Worm (Caenorhabditis elegans) whole organism, late embryonic: ENCODE measurements around the gene moc-1.

Experiments
- C08G9.2 ChIP-seq: sonication (generic microtip); optimal IDR thresholded peaks from 2 replicates; lab custom pipeline; 2016; ENCODE audit warnings: mild to moderate bottlenecking, missing genetic modification characterization, moderate library complexity, missing compliant biosample characterization
- F13H6.1 ChIP-seq: sonication (generic microtip); optimal IDR thresholded peaks from 2 replicates; lab custom pipeline; 2016; ENCODE audit warnings: missing genetic modification characterization, missing compliant biosample characterization
- K02D7.2 ChIP-seq: sonication (generic microtip); optimal IDR thresholded peaks from 2 replicates; lab custom pipeline; 2017; ENCODE audit warnings: mild to moderate bottlenecking, missing genetic modification characterization, missing compliant biosample characterization
- K09A11.1 ChIP-seq: sonication (generic microtip); optimal IDR thresholded peaks from 2 replicates; lab custom pipeline; 2017; ENCODE audit warnings: antibody characterized with exemption, mild to moderate bottlenecking, missing genetic modification characterization, missing compliant biosample characterization; ENCODE audit not compliant: insufficient read depth
- T23F11.4 ChIP-seq: fragments of 200-800 bp; sonication (Bioruptor generic); optimal IDR thresholded peaks from 2 replicates; lab custom pipeline; 2018; ENCODE audit warnings: mild to moderate bottlenecking, missing genetic modification characterization, missing compliant biosample characterization
- ama-1 ChIP-seq: fragments of 150-350 bp; optimal IDR thresholded peaks from 2 replicates; lab custom pipeline; 2014
- ceh-14 ChIP-seq: sonication (generic microtip); optimal IDR thresholded peaks from 2 replicates; lab custom pipeline; 2016; ENCODE audit warnings: missing genotype, missing genetic modification characterization, missing compliant biosample characterization
- ceh-18 ChIP-seq: sonication (generic microtip); optimal IDR thresholded peaks from 2 replicates; lab custom pipeline; 2016; ENCODE audit warnings: missing genetic modification characterization, missing compliant biosample characterization
- ceh-19 ChIP-seq: fragments of 200-800 bp; sonication (Bioruptor generic); optimal IDR thresholded peaks from 2 replicates; lab custom pipeline; 2018; ENCODE audit warnings: mild to moderate bottlenecking, missing genetic modification characterization, missing compliant biosample characterization
- ceh-2 ChIP-seq: sonication (generic microtip); optimal IDR thresholded peaks from 2 replicates; lab custom pipeline; 2016; ENCODE audit warnings: missing genotype, missing genetic modification characterization, missing compliant biosample characterization
- ceh-22 ChIP-seq: sonication (generic microtip); optimal IDR thresholded peaks from 2 replicates; lab custom pipeline; 2017; ENCODE audit warnings: missing biosample characterization, missing genetic modification characterization
- ceh-24 ChIP-seq: sonication (generic microtip); optimal IDR thresholded peaks from 2 replicates; lab custom pipeline; 2016; ENCODE audit warnings: mild to moderate bottlenecking, missing genetic modification characterization, missing compliant biosample characterization
- ceh-31 ChIP-seq: sonication (generic microtip); optimal IDR thresholded peaks from 2 replicates; lab custom pipeline; 2016; ENCODE audit warnings: missing genetic modification characterization, missing compliant biosample characterization
- ceh-34 ChIP-seq: sonication (generic microtip); optimal IDR thresholded peaks from 2 replicates; lab custom pipeline; 2016; ENCODE audit warnings: mild to moderate bottlenecking, missing genetic modification characterization, missing compliant biosample characterization
- ceh-45 ChIP-seq: fragments of 200-800 bp; sonication (Bioruptor generic); IDR thresholded peaks from 2 replicates; pipeline ENCODE4 v1.3.6; 2022; ENCODE audit warnings: missing genetic modification reagents, missing genetic modification characterization, missing compliant biosample characterization
- ceh-48 ChIP-seq: sonication (generic microtip); optimal IDR thresholded peaks from 2 replicates; lab custom pipeline; 2016; ENCODE audit warnings: missing genetic modification characterization, inconsistent platforms, missing compliant biosample characterization
- ceh-6 ChIP-seq: fragments of 200-800 bp; sonication (Bioruptor generic); optimal IDR thresholded peaks from 2 replicates; lab custom pipeline; 2018; ENCODE audit warnings: mild to moderate bottlenecking, missing genetic modification characterization, missing compliant biosample characterization
- ceh-9 ChIP-seq: sonication (generic microtip); optimal IDR thresholded peaks from 2 replicates; lab custom pipeline; 2016; ENCODE audit warnings: mild to moderate bottlenecking, missing genetic modification characterization, inconsistent platforms, missing compliant biosample characterization
- dmd-4 ChIP-seq: sonication (generic microtip); optimal IDR thresholded peaks from 2 replicates; lab custom pipeline; 2016; ENCODE audit warnings: borderline replicate concordance, missing genetic modification characterization, missing compliant biosample characterization
- elt-2 ChIP-seq: sonication (generic microtip); optimal IDR thresholded peaks from 2 replicates; lab custom pipeline; 2016; ENCODE audit warnings: missing genetic modification reagents, missing genetic modification characterization, missing compliant biosample characterization
- elt-4 ChIP-seq: sonication (generic microtip); optimal IDR thresholded peaks from 2 replicates; lab custom pipeline; 2016; ENCODE audit warnings: missing genetic modification characterization, missing compliant biosample characterization
- ets-4 ChIP-seq: sonication (generic microtip); optimal IDR thresholded peaks from 2 replicates; lab custom pipeline; 2016; ENCODE audit warnings: missing genetic modification characterization, missing compliant biosample characterization
- fkh-10 ChIP-seq: fragments of 150-350 bp; optimal IDR thresholded peaks from 2 replicates; lab custom pipeline; 2014; ENCODE audit warnings: missing biosample characterization, missing genetic modification reagents, missing genetic modification characterization
- fkh-6 ChIP-seq: sonication (generic microtip); optimal IDR thresholded peaks from 2 replicates; lab custom pipeline; 2016; ENCODE audit warnings: missing genetic modification characterization, missing compliant biosample characterization
- gmeb-2 ChIP-seq: sonication (generic microtip); optimal IDR thresholded peaks from 2 replicates; lab custom pipeline; 2016; ENCODE audit warnings: missing genetic modification characterization, inconsistent platforms, missing compliant biosample characterization
- hlh-13 ChIP-seq: fragments of 200-800 bp; sonication (Bioruptor generic); optimal IDR thresholded peaks from 2 replicates; lab custom pipeline; 2018; ENCODE audit warnings: mild to moderate bottlenecking, missing genetic modification characterization, missing compliant biosample characterization
- hlh-15 ChIP-seq: sonication (generic microtip); optimal IDR thresholded peaks from 2 replicates; lab custom pipeline; 2016; ENCODE audit warnings: missing genetic modification characterization, missing compliant biosample characterization
- hlh-30 ChIP-seq: sonication (generic microtip); optimal IDR thresholded peaks from 2 replicates; lab custom pipeline; 2017; ENCODE audit warnings: antibody characterized with exemption, missing genetic modification characterization, missing compliant biosample characterization; ENCODE audit not compliant: insufficient read depth
- hlh-6 ChIP-seq: sonication (generic microtip); optimal IDR thresholded peaks from 2 replicates; lab custom pipeline; 2016; ENCODE audit warnings: missing genotype, missing genetic modification characterization, missing compliant biosample characterization
- hlh-8 ChIP-seq: sonication (generic microtip); optimal IDR thresholded peaks from 2 replicates; lab custom pipeline; 2016; ENCODE audit warnings: missing genotype, missing genetic modification characterization, missing compliant biosample characterization
- lin-11 ChIP-seq: fragments of 200-800 bp; sonication (Bioruptor generic); optimal IDR thresholded peaks from 2 replicates; lab custom pipeline; 2018; ENCODE audit warnings: mild to moderate bottlenecking, missing genetic modification characterization, missing compliant biosample characterization
- madf-2 ChIP-seq: sonication (generic microtip); optimal IDR thresholded peaks from 2 replicates; lab custom pipeline; 2017; ENCODE audit warnings: missing genetic modification characterization, missing compliant biosample characterization
- mec-3 ChIP-seq: sonication (generic microtip); optimal IDR thresholded peaks from 2 replicates; lab custom pipeline; 2016; ENCODE audit warnings: borderline replicate concordance, missing genetic modification characterization, missing compliant biosample characterization
- nfya-1 ChIP-seq: sonication (generic microtip); optimal IDR thresholded peaks from 2 replicates; lab custom pipeline; 2017; ENCODE audit warnings: missing genetic modification characterization, mild to moderate bottlenecking, missing compliant biosample characterization, antibody characterized with exemption, moderate library complexity
- nhr-11 ChIP-seq: fragments of 150-350 bp; optimal IDR thresholded peaks from 2 replicates; lab custom pipeline; 2014; ENCODE audit warnings: missing biosample characterization, missing genetic modification characterization
- nhr-232 ChIP-seq: sonication (generic microtip); optimal IDR thresholded peaks from 2 replicates; lab custom pipeline; 2016; ENCODE audit warnings: missing genetic modification characterization, missing compliant biosample characterization
- npax-4 ChIP-seq: sonication (generic microtip); optimal IDR thresholded peaks from 2 replicates; lab custom pipeline; 2016; ENCODE audit warnings: missing genetic modification characterization, missing compliant biosample characterization
- odd-2 ChIP-seq: sonication (generic microtip); optimal IDR thresholded peaks from 2 replicates; lab custom pipeline; 2017; ENCODE audit warnings: antibody characterized with exemption, mild to moderate bottlenecking, missing genetic modification characterization, missing compliant biosample characterization
- pag-3 ChIP-seq: sonication (generic microtip); optimal IDR thresholded peaks from 2 replicates; lab custom pipeline; 2016; ENCODE audit warnings: missing compliant biosample characterization, missing genetic modification characterization, borderline replicate concordance
- pat-9 ChIP-seq: fragments of 200-800 bp; sonication (Bioruptor generic); optimal IDR thresholded peaks from 2 replicates; lab custom pipeline; 2018; ENCODE audit warnings: mild to moderate bottlenecking, missing genetic modification characterization, moderate library complexity, missing compliant biosample characterization
- pax-1 ChIP-seq: fragments of 150-350 bp; optimal IDR thresholded peaks from 2 replicates; lab custom pipeline; 2014; ENCODE audit warnings: missing biosample characterization, missing genetic modification characterization
- pha-2 ChIP-seq: sonication (generic microtip); optimal IDR thresholded peaks from 2 replicates; lab custom pipeline; 2017; ENCODE audit warnings: mild to moderate bottlenecking, missing genetic modification characterization, missing compliant biosample characterization
- pha-4 ChIP-seq: fragments of 150-350 bp; optimal IDR thresholded peaks from 2 replicates; lab custom pipeline; 2018; ENCODE audit warnings: missing biosample characterization, missing genetic modification reagents, missing genetic modification characterization
- pqm-1 ChIP-seq: sonication (generic microtip); optimal IDR thresholded peaks from 2 replicates; lab custom pipeline; 2016; ENCODE audit warnings: missing genetic modification characterization, missing compliant biosample characterization
- pros-1 ChIP-seq: fragments of 150-350 bp; optimal IDR thresholded peaks from 2 replicates; lab custom pipeline; 2014; ENCODE audit warnings: missing biosample characterization, missing genetic modification reagents, missing genetic modification characterization
- rnt-1 ChIP-seq: sonication (generic microtip); optimal IDR thresholded peaks from 2 replicates; lab custom pipeline; 2016; ENCODE audit warnings: missing genetic modification characterization, missing compliant biosample characterization
- sdc-2 ChIP-seq: sonication (generic microtip); optimal IDR thresholded peaks from 2 replicates; lab custom pipeline; 2016; ENCODE audit warnings: missing genotype, missing genetic modification characterization, missing compliant biosample characterization
- sox-2 ChIP-seq: fragments of 200-800 bp; sonication (Bioruptor generic); IDR thresholded peaks from 2 replicates; pipeline ENCODE4 v1.3.6; 2022; ENCODE audit warnings: missing genetic modification reagents, missing genetic modification characterization, missing compliant biosample characterization
- syd-9 ChIP-seq: sonication (generic microtip); optimal IDR thresholded peaks from 2 replicates; lab custom pipeline; 2016; ENCODE audit warnings: mild to moderate bottlenecking, missing genetic modification characterization, moderate library complexity, missing compliant biosample characterization
- ttx-3 ChIP-seq: sonication (generic microtip); optimal IDR thresholded peaks from 2 replicates; lab custom pipeline; 2016; ENCODE audit warnings: missing genetic modification reagents, missing genetic modification characterization, missing compliant biosample characterization
- unc-3 ChIP-seq, 2 experiments: fragments of 200-800 bp in 1 of 2; sonication (Bioruptor generic) in 1 of 2; sonication (generic microtip) in 1 of 2; conservative IDR thresholded peaks in 1 of 2; optimal IDR thresholded peaks in 1 of 2; 2 replicates each; pipeline versions ENCODE4 v1.3.6 to Lab custom; 2016 to 2022; ENCODE audit warnings: missing compliant biosample characterization in 2 of 2, missing genetic modification characterization in 2 of 2, missing genetic modification reagents in 1 of 2
- unc-86 ChIP-seq: sonication (generic microtip); optimal IDR thresholded peaks from 2 replicates; lab custom pipeline; 2016; ENCODE audit warnings: missing genetic modification characterization, missing compliant biosample characterization
- zip-5 ChIP-seq: sonication (generic microtip); optimal IDR thresholded peaks from 2 replicates; lab custom pipeline; 2016; ENCODE audit warnings: missing genetic modification characterization, missing compliant biosample characterization

Gene moc-1

DNA sequence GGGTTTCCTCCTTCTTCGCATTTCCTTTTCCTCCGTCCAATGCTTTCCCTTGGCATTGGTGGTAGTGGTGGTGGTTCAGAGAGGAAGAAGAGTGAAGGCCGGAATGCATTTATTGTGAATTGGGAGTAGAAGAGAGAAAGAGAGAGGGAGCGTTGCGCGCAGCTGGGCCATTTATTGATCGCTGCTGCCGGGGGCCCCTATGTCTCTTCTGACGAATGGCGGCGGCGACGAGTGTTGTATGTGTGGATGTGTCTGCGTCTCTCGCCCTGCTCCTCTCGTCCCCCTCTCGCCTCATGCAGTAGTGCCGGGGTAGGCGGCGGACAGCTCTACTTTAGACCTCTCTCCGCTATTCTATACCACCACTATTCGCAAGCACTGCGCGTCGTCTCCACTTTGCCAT lies 8.2 kb upstream of the moc-1 start, which contains the start of gene unc-115:
Gene unc-115, plus strand, starts transcription at position 301 of the 400 bp plus-strand sequence.
- TF ChIP-seq hlh-13 (GFP tag; lab: Kevin White, UChicago): no peak
- TF ChIP-seq ttx-3 (tag; lab: Kevin White, UChicago): no peak
- TF ChIP-seq fkh-10 (GFP tag; lab: Kevin White, UChicago): no peak
- peak; percentile 50 for TF ChIP-seq nhr-232 (tag; lab: Kevin White, UChicago)
- TF ChIP-seq pat-9 (tag; lab: Kevin White, UChicago): no peak
- TF ChIP-seq nhr-11: no peak
- TF ChIP-seq F13H6.1 (tag; lab: Kevin White, UChicago): peak; percentile 62
- TF ChIP-seq pros-1: peak; percentile 97
- TF ChIP-seq ceh-18 (tag; lab: Kevin White, UChicago): peak; percentile 91
- TF ChIP-seq ceh-19: peak; percentile 24
- TF ChIP-seq pha-2 (tag; lab: Kevin White, UChicago): peak; percentile 50
- TF ChIP-seq ceh-45 (GFP tag; lab: Robert Waterston, UW): no peak
- TF ChIP-seq elt-4: no peak
- TF ChIP-seq ceh-48: peak; percentile 97
- TF ChIP-seq gmeb-2 (tag; lab: Kevin White, UChicago): no peak
- TF ChIP-seq ceh-34: peak; percentile 88
- TF ChIP-seq ceh-31: peak; percentile 94
- TF ChIP-seq ama-1 (lab: Kevin White, UChicago): no peak
- TF ChIP-seq pax-1 (tag; lab: Kevin White, UChicago): no peak
- no peak for TF ChIP-seq ceh-22 (tag; lab: Kevin White, UChicago)
- TF ChIP-seq odd-2: no peak
- no peak for TF ChIP-seq lin-11
- TF ChIP-seq ceh-9 (tag; lab: Kevin White, UChicago): no peak
- TF ChIP-seq pqm-1 (tag; lab: Kevin White, UChicago): no peak
- peak; percentile 81 for TF ChIP-seq sdc-2 (tag; lab: Kevin White, UChicago)
- TF ChIP-seq madf-2: peak; percentile 25
- TF ChIP-seq pha-4 (tag; lab: Kevin White, UChicago): no peak
- TF ChIP-seq ceh-6 (GFP tag; lab: Kevin White, UChicago): no peak
- peak; percentile 86 for TF ChIP-seq ceh-14
- TF ChIP-seq C08G9.2 (tag; lab: Kevin White, UChicago): peak; percentile 58
- no peak for TF ChIP-seq npax-4 (tag; lab: Kevin White, UChicago)
- no peak for TF ChIP-seq hlh-15
- TF ChIP-seq ceh-24 (tag; lab: Kevin White, UChicago): no peak
- TF ChIP-seq unc-86 (tag; lab: Kevin White, UChicago): peak; percentile 20
- peak; percentile 96 for TF ChIP-seq nfya-1
- peak; percentile 50 for TF ChIP-seq hlh-30 (tag; lab: Kevin White, UChicago)
- TF ChIP-seq fkh-6 (tag; lab: Kevin White, UChicago): peak; percentile 35
- peak; percentile 17 for TF ChIP-seq K09A11.1 (tag; lab: Kevin White, UChicago)
- peak; percentile 61 for TF ChIP-seq syd-9
- TF ChIP-seq zip-5 (tag; lab: Kevin White, UChicago): no peak
- peak; percentile 75 for TF ChIP-seq rnt-1 (tag; lab: Kevin White, UChicago)
- peak; percentile 39 for TF ChIP-seq pag-3 (tag; lab: Kevin White, UChicago)
- TF ChIP-seq ceh-2 (tag; lab: Kevin White, UChicago): peak; percentile 64
- TF ChIP-seq unc-3 (GFP tag; conservative IDR thresholded peaks at IDR 0.05; lab: Robert Waterston, UW): no peak
- peak; percentile 39 for TF ChIP-seq unc-3 (tag; optimal IDR thresholded peaks at IDR 0.05; lab: Kevin White, UChicago)
- TF ChIP-seq sox-2 (GFP tag; lab: Robert Waterston, UW): no peak; the same call in 1 of the 2 replicates
- peak; percentile 57 for TF ChIP-seq ets-4 (tag; lab: Kevin White, UChicago)
- TF ChIP-seq K02D7.2: no peak
- TF ChIP-seq dmd-4 (tag; lab: Kevin White, UChicago): peak; percentile 12
- TF ChIP-seq T23F11.4 (GFP tag; lab: Kevin White, UChicago): peak; percentile 74
- TF ChIP-seq elt-2 (tag; lab: Kevin White, UChicago): no peak
- peak; percentile 49 for TF ChIP-seq hlh-8 (tag; lab: Kevin White, UChicago)
- TF ChIP-seq mec-3 (tag; lab: Kevin White, UChicago): no peak
- peak; percentile 29 for TF ChIP-seq hlh-6 (tag; lab: Kevin White, UChicago)
